Worm (Caenorhabditis elegans) whole organism, dauer: ENCODE results near the gene Y105C5A.1274.
"Not testable (repeated sequence)": the region's sequence is repeated elsewhere in the genome, so short reads cannot be mapped to it uniquely, and the experiment has no call there.

Source experiments
- unc-62 ChIP-seq: sonication (generic microtip); optimal IDR thresholded peaks from 2 replicates; lab custom pipeline; 2017; ENCODE audit warnings: missing biosample characterization, missing genetic modification reagents, missing genetic modification characterization

Y105C5A.1274 gene

DNA sequence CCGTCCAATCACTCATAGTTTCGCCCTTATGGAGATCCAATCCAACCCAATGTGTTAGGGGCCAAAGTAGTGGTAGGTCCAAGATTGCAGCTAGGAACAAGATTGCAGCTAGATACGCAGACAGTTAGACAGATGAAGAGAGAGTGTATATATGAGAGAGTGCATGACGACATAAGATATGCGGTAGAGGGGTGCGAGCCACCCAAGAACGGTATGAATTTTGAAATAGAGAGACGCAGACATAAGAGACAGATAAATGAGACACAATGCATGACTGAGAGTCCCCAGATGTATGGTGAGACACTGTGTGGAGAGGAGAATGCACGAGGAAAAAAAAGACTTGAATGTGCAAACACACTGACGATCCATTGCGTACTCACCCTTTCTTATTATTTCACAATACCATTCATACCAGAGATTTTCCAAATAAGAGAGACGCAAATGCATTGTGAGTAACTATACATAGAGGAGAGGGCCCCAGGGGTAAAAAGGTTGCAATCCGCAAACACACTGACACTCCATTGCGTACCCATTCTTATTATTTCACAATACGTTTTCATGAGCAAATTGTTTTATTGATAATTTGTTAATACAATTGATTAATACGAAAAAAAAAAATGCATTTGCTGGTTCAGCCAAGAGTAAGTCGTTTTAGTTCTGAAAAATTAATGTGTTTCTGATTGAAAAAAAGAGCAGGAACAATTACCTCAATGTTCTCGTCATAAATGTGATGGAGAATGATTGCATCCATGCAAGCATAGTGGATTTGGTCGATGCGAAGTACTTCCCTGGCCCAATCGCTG lies 12.1 kb downstream of the Y105C5A.1274 start, which contains the start of the genes Y105C5A.1268 and Y105C5A.1272:
TSS of gene Y105C5A.1268 (minus strand) at position 51 of the 803 bp plus-strand sequence.
TSS of gene Y105C5A.1272 (plus strand) at position 575 of the 803 bp plus-strand sequence.
- not testable (repeated sequence) for TF ChIP-seq unc-62

DNA sequence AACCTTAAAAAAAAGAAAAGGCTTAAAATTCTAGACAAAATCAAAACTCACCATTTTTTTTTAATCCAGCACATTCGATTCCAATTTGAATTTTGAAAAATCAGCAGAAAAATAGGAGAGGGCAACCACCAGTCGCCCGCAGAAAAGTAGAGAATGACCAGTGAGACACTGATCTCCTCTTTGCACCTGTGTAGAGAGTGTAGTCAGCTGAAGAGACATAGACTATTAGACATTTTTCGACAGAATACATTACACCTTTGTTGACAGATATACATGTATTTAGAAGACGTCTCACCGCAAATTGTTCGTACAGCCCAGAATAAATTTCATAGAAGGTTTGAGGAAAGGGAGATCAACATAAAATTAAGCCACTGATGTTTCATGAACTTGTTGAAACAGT lies 13.7 kb downstream of the Y105C5A.1274 start:
- TF ChIP-seq unc-62: no peak

ce11 chrIV:15658444-15658843 lies 23.9 kb downstream of the Y105C5A.1274 start:
- TF ChIP-seq unc-62: no peak

- TF ChIP-seq unc-62: no peak
Observed at ce11 chrIV:15672994-15673393, 38.5 kb downstream of the Y105C5A.1274 start.

DNA sequence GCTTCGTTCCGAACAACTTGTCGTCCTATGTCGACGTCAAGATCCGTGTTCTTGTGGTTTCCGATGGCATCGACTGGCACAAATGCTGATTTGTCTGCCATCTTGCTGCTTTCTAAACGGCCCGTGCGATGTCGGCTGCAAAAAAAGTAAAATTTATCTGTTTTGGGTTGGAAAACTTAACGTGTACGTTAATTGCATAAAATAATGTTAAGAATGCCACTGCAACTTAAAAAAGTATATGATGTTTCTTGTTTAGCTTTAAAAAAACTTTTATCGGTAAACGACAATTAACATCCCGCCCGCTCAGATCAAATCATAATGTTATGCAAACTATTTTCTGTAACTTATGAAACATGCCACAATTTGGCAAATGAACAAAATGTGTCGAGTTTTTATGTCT lies 46.9 kb downstream of the Y105C5A.1274 start, which contains the start of gene Y105C5A.26:
TSS of gene Y105C5A.26 (minus strand) at position 101 of the 400 bp plus-strand sequence.
- not testable (repeated sequence) for TF ChIP-seq unc-62

- TF ChIP-seq unc-62: no peak
Observed at ce11 chrIV:15684521-15684920, 50.0 kb downstream of the Y105C5A.1274 start.
